Fruit fly (Drosophila melanogaster) whole organism, adult: Measurements from ENCODE around the gene CanB.

Experiments
- CG11617 ChIP-seq: fragments of 200-800 bp; sonication (Bioruptor generic); optimal IDR thresholded peaks from 2 replicates; lab custom pipeline; 2017; ENCODE audit warnings: mild to moderate bottlenecking, missing biosample characterization, missing genetic modification reagents, missing genetic modification characterization
- CG12768 ChIP-seq: fragments of 200-800 bp; sonication (Bioruptor generic); optimal IDR thresholded peaks from 2 replicates; lab custom pipeline; 2017; ENCODE audit warnings: missing biosample characterization, missing genetic modification characterization, mild to moderate bottlenecking, moderate library complexity, missing genetic modification reagents
- CG14711 ChIP-seq: fragments of 200-800 bp; sonication (Bioruptor generic); optimal IDR thresholded peaks from 2 replicates; lab custom pipeline; 2018; ENCODE audit warnings: missing biosample characterization, mild to moderate bottlenecking, missing genetic modification characterization, moderate library complexity
- CG1620 ChIP-seq: fragments of 200-800 bp; sonication (Bioruptor generic); optimal IDR thresholded peaks from 2 replicates; lab custom pipeline; 2016; ENCODE audit warnings: missing biosample characterization, missing genetic modification characterization
- CG33017 ChIP-seq: fragments of 200-800 bp; sonication (Bioruptor generic); optimal IDR thresholded peaks from 2 replicates; lab custom pipeline; 2018; ENCODE audit warnings: missing biosample characterization, mild to moderate bottlenecking, missing genetic modification characterization, moderate library complexity
- CG5204 ChIP-seq: fragments of 200-800 bp; sonication (Bioruptor generic); optimal IDR thresholded peaks from 2 replicates; lab custom pipeline; 2016; ENCODE audit warnings: missing biosample characterization, missing genetic modification characterization
- CG7045 ChIP-seq: fragments of 200-800 bp; sonication (Bioruptor generic); optimal IDR thresholded peaks from 2 replicates; lab custom pipeline; 2017; ENCODE audit warnings: missing biosample characterization, mild to moderate bottlenecking, missing genetic modification characterization
- CG7101 ChIP-seq: fragments of 200-800 bp; sonication (Bioruptor generic); optimal IDR thresholded peaks from 2 replicates; lab custom pipeline; 2018; ENCODE audit warnings: missing biosample characterization, mild to moderate bottlenecking, missing genetic modification characterization, moderate library complexity
- Clk ChIP-seq: fragments of 200-800 bp; sonication (Bioruptor generic); optimal IDR thresholded peaks from 2 replicates; lab custom pipeline; 2017; ENCODE audit warnings: missing biosample characterization, missing genetic modification characterization
- Crg-1 ChIP-seq: fragments of 200-800 bp; sonication (Bioruptor generic); optimal IDR thresholded peaks from 2 replicates; lab custom pipeline; 2016; ENCODE audit warnings: missing biosample characterization, missing genetic modification characterization
- Hr96 ChIP-seq: fragments of 200-800 bp; sonication (Bioruptor generic); optimal IDR thresholded peaks from 2 replicates; lab custom pipeline; 2016; ENCODE audit warnings: missing biosample characterization, missing genetic modification characterization
- Mnt ChIP-seq: fragments of 200-800 bp; sonication (Bioruptor generic); optimal IDR thresholded peaks from 2 replicates; lab custom pipeline; 2016; ENCODE audit warnings: missing biosample characterization, mild to moderate bottlenecking, missing genetic modification characterization
- bab1 ChIP-seq: fragments of 200-800 bp; sonication (Bioruptor generic); optimal IDR thresholded peaks from 3 replicates; lab custom pipeline; 2019; ENCODE audit warnings: missing biosample characterization, mild to moderate bottlenecking, missing genetic modification characterization, moderate library complexity
- cic ChIP-seq: fragments of 200-800 bp; sonication (Bioruptor generic); optimal IDR thresholded peaks from 2 replicates; lab custom pipeline; 2017; ENCODE audit warnings: missing biosample characterization, mild to moderate bottlenecking, missing genetic modification characterization, moderate library complexity
- cnc ChIP-seq, 2 experiments: fragments of >200 bp; optimal IDR thresholded peaks; 2 replicates each; lab custom pipeline; 2017
- kay ChIP-seq: fragments of 200-800 bp; sonication (Bioruptor generic); peaks from one replicate; lab custom pipeline; 2016; ENCODE audit warnings: missing biosample characterization, missing genetic modification characterization, borderline replicate concordance
- ovo ChIP-seq: fragments of 200-800 bp; sonication (Bioruptor generic); optimal IDR thresholded peaks from 2 replicates; lab custom pipeline; 2016; ENCODE audit warnings: missing biosample characterization, missing genetic modification characterization
- tj ChIP-seq: fragments of 200-800 bp; sonication (Bioruptor generic); optimal IDR thresholded peaks from 3 replicates; lab custom pipeline; 2017; ENCODE audit warnings: missing biosample characterization, mild to moderate bottlenecking, missing genetic modification characterization, moderate library complexity
- toe ChIP-seq: fragments of 200-800 bp; sonication (Bioruptor generic); optimal IDR thresholded peaks from 2 replicates; lab custom pipeline; 2016; ENCODE audit warnings: missing biosample characterization, missing genetic modification characterization

The CanB gene

dm6 chrX:5363116-5363515 lies 30.8 kb downstream of the CanB start:
- TF ChIP-seq Mnt, result no peak
- TF ChIP-seq cnc (optimal IDR thresholded peaks at IDR 0.05; lab: Kevin White, UChicago), result no peak
- no peak for TF ChIP-seq CG7045 (GFP tag; lab: Kevin White, UChicago)
- TF ChIP-seq CG12768 (GFP tag; lab: Kevin White, UChicago), result no peak
- no peak for TF ChIP-seq Clk
- no peak for TF ChIP-seq CG5204 (GFP tag; lab: Kevin White, UChicago)
- no peak for TF ChIP-seq bab1
- TF ChIP-seq CG33017, result no peak
- no peak for TF ChIP-seq kay (GFP tag; lab: Kevin White, UChicago)
- TF ChIP-seq tj, result no peak
- no peak for TF ChIP-seq CG11617
- TF ChIP-seq toe, result no peak
- no peak for TF ChIP-seq cic
- no peak for TF ChIP-seq Crg-1
- TF ChIP-seq Hr96 (GFP tag; lab: Kevin White, UChicago), result no peak
- no peak for TF ChIP-seq CG1620 (GFP tag; lab: Kevin White, UChicago)
- TF ChIP-seq CG14711 (tag; lab: Kevin White, UChicago), result no peak
- no peak for TF ChIP-seq CG7101 (tag; lab: Kevin White, UChicago)
- no peak for TF ChIP-seq ovo (GFP tag; lab: Kevin White, UChicago)

DNA sequence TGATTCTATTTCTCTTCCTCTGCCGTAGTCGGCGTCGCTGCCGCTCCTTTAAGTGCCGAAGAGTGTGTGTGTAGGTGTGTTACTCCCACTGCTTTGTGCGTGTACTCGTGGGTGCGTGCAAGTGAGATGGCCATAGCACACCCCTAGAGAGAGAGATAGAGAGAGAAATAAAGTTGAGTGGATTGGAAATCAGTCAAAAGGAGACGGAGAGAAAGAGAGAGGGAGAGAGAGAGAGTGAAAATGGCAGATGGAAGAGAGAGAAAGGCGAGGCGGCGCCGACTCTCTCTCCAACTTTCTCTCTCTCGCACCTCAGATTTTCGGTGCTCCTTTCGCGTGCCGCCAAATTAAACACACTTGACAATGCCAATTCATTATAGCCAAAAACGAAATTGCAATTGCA lies 31.7 kb downstream of the CanB start:
- TF ChIP-seq CG14711 (tag; lab: Kevin White, UChicago) (no peak), toe (no peak), Clk (no peak), CG1620 (GFP tag; lab: Kevin White, UChicago) (no peak), Crg-1 (no peak), kay (GFP tag; lab: Kevin White, UChicago) (no peak), tj (no peak), CG12768 (GFP tag; lab: Kevin White, UChicago) (no peak), Hr96 (GFP tag; lab: Kevin White, UChicago) (no peak), CG33017 (no peak), Mnt (no peak)

DNA sequence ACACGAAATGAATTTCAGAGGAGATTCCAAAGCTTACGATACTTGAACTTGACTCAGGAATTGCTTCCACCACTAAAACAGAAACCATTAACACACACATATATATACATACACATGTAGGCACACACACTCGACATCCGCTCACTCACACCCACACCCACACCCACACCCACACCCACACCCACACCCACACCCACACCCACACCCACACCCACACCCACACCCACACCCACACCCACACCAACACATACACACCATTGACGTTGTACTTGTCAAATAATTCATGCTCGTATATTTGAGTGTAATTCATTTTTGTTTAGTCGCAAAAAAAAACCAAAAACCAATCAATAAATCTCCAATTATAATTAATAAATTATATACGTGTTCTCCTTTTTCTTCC lies 50.2 kb downstream of the CanB start:
- TF ChIP-seq toe, result no peak
